Fruit fly (Drosophila melanogaster) whole organism, embryonic: ENCODE data around the gene CG11811.

Source experiments
- C15 ChIP-seq: fragments of 200-800 bp; sonication (Bioruptor generic); IDR thresholded peaks from 3 replicates; pipeline ENCODE4 v1.3.6; 2022; ENCODE audit warnings: missing biosample characterization, missing genetic modification characterization
- CG10462 ChIP-seq: fragments of 200-800 bp; sonication (Bioruptor generic); optimal IDR thresholded peaks from 2 replicates; lab custom pipeline; 2016; ENCODE audit warnings: missing biosample characterization, missing genetic modification characterization
- CG10543 ChIP-seq: fragments of 200-800 bp; sonication (Bioruptor generic); optimal IDR thresholded peaks from 3 replicates; lab custom pipeline; 2017; ENCODE audit warnings: missing biosample characterization, mild to moderate bottlenecking, missing genetic modification characterization, moderate library complexity
- CG10979 ChIP-seq: fragments of 200-800 bp; sonication (Bioruptor generic); optimal IDR thresholded peaks from 2 replicates; lab custom pipeline; 2018; ENCODE audit warnings: missing biosample characterization, mild to moderate bottlenecking, missing genetic modification characterization, moderate library complexity
- CG12104 ChIP-seq: fragments of 200-800 bp; sonication (Bioruptor generic); optimal IDR thresholded peaks from 3 replicates; lab custom pipeline; 2016; ENCODE audit warnings: missing biosample characterization, missing genetic modification characterization
- CG14667 ChIP-seq: fragments of 200-800 bp; sonication (Bioruptor generic); IDR thresholded peaks from 2 replicates; pipeline ENCODE4 v1.3.6; 2022; ENCODE audit warnings: missing biosample characterization, missing genetic modification characterization
- CG1603 ChIP-seq: fragments of 200-800 bp; sonication (Bioruptor generic); optimal IDR thresholded peaks from 2 replicates; lab custom pipeline; 2019; ENCODE audit warnings: missing biosample characterization, mild to moderate bottlenecking, missing genetic modification characterization, moderate library complexity
- CG16813 ChIP-seq: fragments of 200-800 bp; sonication (Bioruptor generic); IDR thresholded peaks from 3 replicates; pipeline ENCODE4 v1.3.6; 2022; ENCODE audit warnings: missing biosample characterization, missing genetic modification characterization; ENCODE audit not compliant: partially characterized antibody
- CG17328 ChIP-seq: fragments of 200-800 bp; sonication (Bioruptor generic); IDR thresholded peaks from 2 replicates; pipeline ENCODE4 v1.3.6; 2022; ENCODE audit warnings: missing biosample characterization, missing genetic modification characterization
- CG18011 ChIP-seq: fragments of 200-800 bp; sonication (Bioruptor generic); optimal IDR thresholded peaks from 2 replicates; lab custom pipeline; 2017; ENCODE audit warnings: missing biosample characterization, missing genetic modification characterization, mild to moderate bottlenecking, moderate library complexity, missing genotype
- CG18764 ChIP-seq: fragments of 200-800 bp; sonication (Bioruptor generic); optimal IDR thresholded peaks from 3 replicates; lab custom pipeline; 2016; ENCODE audit warnings: missing biosample characterization, missing genetic modification characterization
- CG2120 ChIP-seq: fragments of 200-800 bp; sonication (Bioruptor generic); optimal IDR thresholded peaks from 3 replicates; lab custom pipeline; 2016; ENCODE audit warnings: missing biosample characterization, missing genetic modification characterization
- CG2129 ChIP-seq: fragments of 200-800 bp; sonication (Bioruptor generic); IDR thresholded peaks from 2 replicates; pipeline ENCODE4 v1.3.6; 2022; ENCODE audit warnings: missing biosample characterization, missing genetic modification characterization; ENCODE audit not compliant: partially characterized antibody
- CG2875 ChIP-seq: fragments of 200-800 bp; sonication (Bioruptor generic); optimal IDR thresholded peaks from 2 replicates; lab custom pipeline; 2017; ENCODE audit warnings: missing biosample characterization, mild to moderate bottlenecking, missing genetic modification characterization, missing genetic modification reagents
- CG3065 ChIP-seq: fragments of 200-800 bp; sonication (Bioruptor generic); optimal IDR thresholded peaks from 2 replicates; lab custom pipeline; 2016; ENCODE audit warnings: missing biosample characterization, missing genetic modification characterization
- CG4404 ChIP-seq: fragments of 200-800 bp; sonication (Bioruptor generic); IDR thresholded peaks from 2 replicates; pipeline ENCODE4 v1.3.6; 2022; ENCODE audit warnings: missing biosample characterization, missing genetic modification characterization
- CG6683 ChIP-seq: fragments of 200-800 bp; sonication (Bioruptor generic); optimal IDR thresholded peaks from 2 replicates; lab custom pipeline; 2017; ENCODE audit warnings: missing biosample characterization, mild to moderate bottlenecking, missing genetic modification characterization, missing genetic modification reagents
- CG6765 ChIP-seq: fragments of 200-800 bp; sonication (Bioruptor generic); optimal IDR thresholded peaks from 3 replicates; lab custom pipeline; 2017; ENCODE audit warnings: missing biosample characterization, mild to moderate bottlenecking, missing genetic modification characterization
- CG8281 ChIP-seq: fragments of 200-800 bp; sonication (Bioruptor generic); optimal IDR thresholded peaks from 2 replicates; lab custom pipeline; 2018; ENCODE audit warnings: missing biosample characterization, mild to moderate bottlenecking, missing genetic modification characterization, moderate library complexity
- CG8924 ChIP-seq: fragments of 200-800 bp; optimal IDR thresholded peaks from 3 replicates; lab custom pipeline; 2019; ENCODE audit warnings: missing biosample characterization, mild to moderate bottlenecking, missing genetic modification characterization, moderate library complexity
- CG9609 ChIP-seq: fragments of 200-800 bp; sonication (Bioruptor generic); optimal IDR thresholded peaks from 3 replicates; lab custom pipeline; 2016; ENCODE audit warnings: missing biosample characterization, missing genetic modification characterization
- CkIIα-i1 ChIP-seq: fragments of 200-800 bp; sonication (Bioruptor generic); IDR thresholded peaks from 2 replicates; pipeline ENCODE4 v1.3.6; 2022; ENCODE audit warnings: missing biosample characterization, missing genetic modification characterization
- CoRest ChIP-seq: fragments of 200-800 bp; sonication (Bioruptor generic); optimal IDR thresholded peaks from 3 replicates; lab custom pipeline; 2018; ENCODE audit warnings: missing biosample characterization, mild to moderate bottlenecking, missing genetic modification characterization, moderate library complexity
- D ChIP-seq, 2 experiments: fragments of 200-800 bp in 1 of 2; fragments of >200 bp in 1 of 2; sonication (Bioruptor generic) in 1 of 2; optimal IDR thresholded peaks; 2 replicates in 1 of 2; 3 replicates in 1 of 2; lab custom pipeline; 2017; ENCODE audit warnings: mild to moderate bottlenecking in 1 of 2, missing biosample characterization in 1 of 2, missing genetic modification characterization in 1 of 2, missing genetic modification reagents in 1 of 2
- Dip2 ChIP-seq: fragments of 200-800 bp; sonication (Bioruptor generic); IDR thresholded peaks from 2 replicates; pipeline ENCODE4 v1.3.6; 2022; ENCODE audit warnings: missing biosample characterization, missing genetic modification characterization
- Dip3 ChIP-seq: fragments of 200-800 bp; sonication (Bioruptor generic); optimal IDR thresholded peaks from 3 replicates; lab custom pipeline; 2016; ENCODE audit warnings: missing biosample characterization, missing genetic modification characterization
- HLHmδ ChIP-seq: fragments of 200-800 bp; sonication (Bioruptor generic); optimal IDR thresholded peaks from 2 replicates; lab custom pipeline; 2018; ENCODE audit warnings: missing biosample characterization, mild to moderate bottlenecking, missing genetic modification characterization, moderate library complexity
- Lim3 ChIP-seq: fragments of 200-800 bp; sonication (Bioruptor generic); IDR thresholded peaks from 2 replicates; pipeline ENCODE4 v1.3.6; 2022; ENCODE audit warnings: missing biosample characterization, missing genetic modification characterization
- MESR4 ChIP-seq: fragments of 200-800 bp; sonication (Bioruptor generic); optimal IDR thresholded peaks from 2 replicates; lab custom pipeline; 2018; ENCODE audit warnings: missing biosample characterization, mild to moderate bottlenecking, missing genetic modification characterization, moderate library complexity
- Mad ChIP-seq: fragments of 200-800 bp; sonication (Bioruptor generic); optimal IDR thresholded peaks from 2 replicates; lab custom pipeline; 2016; ENCODE audit warnings: missing biosample characterization, missing genetic modification characterization
- NK7.1 ChIP-seq: fragments of 200-800 bp; sonication (Bioruptor generic); optimal IDR thresholded peaks from 3 replicates; lab custom pipeline; 2016; ENCODE audit warnings: missing biosample characterization, missing genetic modification characterization
- Nf-YC ChIP-seq: fragments of 200-800 bp; optimal IDR thresholded peaks from 3 replicates; lab custom pipeline; 2019; ENCODE audit warnings: missing biosample characterization, mild to moderate bottlenecking, missing genetic modification characterization, moderate library complexity
- Pdp1 ChIP-seq, 2 experiments: fragments of 200-800 bp; sonication (Bioruptor generic); optimal IDR thresholded peaks; 3 replicates each; lab custom pipeline; 2016; ENCODE audit warnings: missing biosample characterization in 2 of 2, missing genetic modification characterization in 2 of 2, mild to moderate bottlenecking in 1 of 2, moderate library complexity in 1 of 2
- Ravus ChIP-seq: fragments of 200-800 bp; sonication (Bioruptor generic); IDR thresholded peaks from 2 replicates; pipeline ENCODE4 v1.3.6; 2022; ENCODE audit warnings: missing biosample characterization, missing genetic modification characterization
- Ssrp ChIP-seq: fragments of 200-800 bp; sonication (Bioruptor generic); optimal IDR thresholded peaks from 2 replicates; lab custom pipeline; 2018; ENCODE audit warnings: missing biosample characterization, mild to moderate bottlenecking, missing genetic modification characterization, moderate library complexity
- amos ChIP-seq: fragments of 200-800 bp; sonication (Bioruptor generic); IDR thresholded peaks from 2 replicates; pipeline ENCODE4 v1.3.6; 2022; ENCODE audit warnings: missing biosample characterization, missing genetic modification characterization; ENCODE audit not compliant: partially characterized antibody
- hkb ChIP-seq, 2 experiments: fragments of 200-800 bp in 1 of 2; fragments of >200 bp in 1 of 2; sonication (Bioruptor generic) in 1 of 2; IDR thresholded peaks in 1 of 2; optimal IDR thresholded peaks in 1 of 2; 2 replicates each; pipeline versions ENCODE4 v1.3.6 to Lab custom; 2017 to 2022; ENCODE audit warnings: missing biosample characterization in 1 of 2, missing genetic modification characterization in 1 of 2
- jigr1 ChIP-seq: fragments of 200-800 bp; sonication (Bioruptor generic); IDR thresholded peaks from 3 replicates; pipeline ENCODE4 v1.3.6; 2022; ENCODE audit warnings: missing biosample characterization, missing genetic modification characterization
- prd ChIP-seq, 3 experiments: fragments of >200 bp in 2 of 3; fragments of 200-800 bp in 1 of 3; sonication (Bioruptor generic) in 1 of 3; optimal IDR thresholded peaks in 2 of 3; IDR thresholded peaks in 1 of 3; 2 replicates in 2 of 3; 3 replicates in 1 of 3; pipeline versions ENCODE4 v1.3.6 to Lab custom; 2017 to 2022; ENCODE audit warnings: missing biosample characterization in 1 of 3, missing genetic modification characterization in 1 of 3
- ranshi ChIP-seq: fragments of 200-800 bp; sonication (Bioruptor generic); IDR thresholded peaks from 2 replicates; pipeline ENCODE4 v1.3.6; 2022; ENCODE audit warnings: missing biosample characterization, missing genetic modification characterization
- rib ChIP-seq: fragments of 200-800 bp; sonication (Bioruptor generic); IDR thresholded peaks from 2 replicates; pipeline ENCODE4 v1.3.6; 2022; ENCODE audit warnings: missing biosample characterization, missing genetic modification characterization
- tna ChIP-seq: fragments of 200-800 bp; sonication (Bioruptor generic); IDR thresholded peaks from 2 replicates; pipeline ENCODE4 v1.3.6; 2022; ENCODE audit warnings: missing biosample characterization, missing genetic modification characterization; ENCODE audit not compliant: partially characterized antibody
- trh ChIP-seq: fragments of 200-800 bp; sonication (Bioruptor generic); optimal IDR thresholded peaks from 2 replicates; lab custom pipeline; 2016; ENCODE audit warnings: missing biosample characterization, missing genetic modification characterization
- tup ChIP-seq: fragments of 200-800 bp; sonication (Bioruptor generic); optimal IDR thresholded peaks from 2 replicates; lab custom pipeline; 2016; ENCODE audit warnings: missing biosample characterization, mild to moderate bottlenecking, missing genetic modification characterization, moderate library complexity
- vfl ChIP-seq: fragments of 200-800 bp; sonication (Bioruptor generic); optimal IDR thresholded peaks from 2 replicates; lab custom pipeline; 2016; ENCODE audit warnings: missing biosample characterization, missing genetic modification characterization
- zfh1 ChIP-seq: fragments of 200-800 bp; sonication (Bioruptor generic); IDR thresholded peaks from 3 replicates; pipeline ENCODE4 v1.3.6; 2022; ENCODE audit warnings: missing biosample characterization, missing genetic modification characterization

CG11811 gene

dm6 chr3L:10738347-10739108, 47.7 kb downstream of the CG11811 start (continued):
- TF ChIP-seq CG12104 (GFP tag; lab: Kevin White, UChicago) (peak; percentile 74), CG17328 (GFP tag; lab: Robert Waterston, UW) (peak; percentile 66; the same call in 1 of the 2 replicates), CG10462 (GFP tag; lab: Kevin White, UChicago) (peak; percentile 24), trh (GFP tag; lab: Kevin White, UChicago) (peak; percentile 52), CkIIα-i1 (GFP tag; lab: Robert Waterston, UW) (peak; percentile 25; the same call in 1 of the 2 replicates), Dip3 (GFP tag; lab: Kevin White, UChicago) (no peak), CG6683 (peak; percentile 88), CG8924 (peak; percentile 95), CoRest (tag; lab: Kevin White, UChicago) (peak; percentile 93), amos (no peak; the same call in 1 of the 2 replicates), ranshi (GFP tag; lab: Robert Waterston, UW) (peak; percentile 84; the same call in 1 of the 2 replicates), CG2120 (GFP tag; lab: Kevin White, UChicago) (peak; percentile 59), D (optimal IDR thresholded peaks at IDR 0.05; lab: Kevin White, UChicago) (no peak), D (GFP tag; optimal IDR thresholded peaks at IDR 0.05; lab: Kevin White, UChicago) (peak; percentile 85), MESR4 (GFP tag; lab: Kevin White, UChicago) (no peak), tup (GFP tag; lab: Kevin White, UChicago) (no peak), zfh1 (GFP tag; lab: Robert Waterston, UW) (no peak; the same call in 1 of the 3 replicates), prd (optimal IDR thresholded peaks at IDR 0.05; lab: Kevin White, UChicago) (no peak), prd (GFP tag; IDR thresholded peaks at IDR 0.05; lab: Robert Waterston, UW) (peak; percentile 78), Nf-YC (tag; lab: Kevin White, UChicago) (peak; percentile 79), Lim3 (GFP tag; lab: Robert Waterston, UW) (peak; percentile 50; the same call in 1 of the 2 replicates), CG10979 (tag; lab: Kevin White, UChicago) (peak; percentile 94), CG18011 (GFP tag; lab: Kevin White, UChicago) (no peak), CG4404 (GFP tag; lab: Robert Waterston, UW) (peak; percentile 65), rib (GFP tag; lab: Robert Waterston, UW) (peak; percentile 87), HLHmδ (GFP tag; lab: Kevin White, UChicago) (peak; percentile 29), Ravus (GFP tag; lab: Robert Waterston, UW) (peak; percentile 40; the same call in 1 of the 2 replicates), CG16813 (GFP tag; lab: Robert Waterston, UW) (no peak), hkb (optimal IDR thresholded peaks at IDR 0.05; lab: Kevin White, UChicago) (no peak), hkb (GFP tag; IDR thresholded peaks at IDR 0.05; lab: Robert Waterston, UW) (peak; percentile 77), Ssrp (tag; lab: Kevin White, UChicago) (peak; percentile 82), vfl (GFP tag; lab: Kevin White, UChicago) (no peak), tna (no peak), Mad (GFP tag; lab: Kevin White, UChicago) (no peak), CG10543 (GFP tag; lab: Kevin White, UChicago) (peak; percentile 83), NK7.1 (GFP tag; lab: Kevin White, UChicago) (no peak), C15 (GFP tag; lab: Robert Waterston, UW) (no peak), jigr1 (peak; percentile 49; the same call in 2 of the 3 replicates), CG14667 (GFP tag; lab: Robert Waterston, UW) (peak; percentile 82), Dip2 (GFP tag; lab: Robert Waterston, UW) (no peak), CG2875 (GFP tag; lab: Kevin White, UChicago) (peak; percentile 57), CG18764 (GFP tag; lab: Kevin White, UChicago) (peak; percentile 63), CG6765 (GFP tag; lab: Kevin White, UChicago) (peak; percentile 60), CG1603 (tag; lab: Kevin White, UChicago) (peak; percentile 1), CG2129 (GFP tag; lab: Robert Waterston, UW) (no peak), CG9609 (GFP tag; lab: Kevin White, UChicago) (no peak), CG3065 (GFP tag; lab: Kevin White, UChicago) (peak; percentile 8), CG8281 (tag; lab: Kevin White, UChicago) (peak; percentile 26), Pdp1 (GFP tag; optimal IDR thresholded peaks at IDR 0.05; lab: Kevin White, UChicago) (peak in 1 of 2 experiments; percentile 26)
